Worm (Caenorhabditis elegans) whole organism, young adult: ENCODE results near the gene srh-290.

Source experiments
- B0336.3 ChIP-seq: fragments of 200-800 bp; sonication (Bioruptor generic); IDR thresholded peaks from 2 replicates; pipeline ENCODE4 v1.3.6; 2022; ENCODE audit warnings: missing genetic modification characterization, missing compliant biosample characterization
- F22D6.2 ChIP-seq: sonication (generic microtip); optimal IDR thresholded peaks from 2 replicates; lab custom pipeline; 2016; ENCODE audit warnings: mild to moderate bottlenecking, missing genetic modification characterization, missing compliant biosample characterization
- F23B12.7 ChIP-seq: sonication (generic microtip); optimal IDR thresholded peaks from 2 replicates; lab custom pipeline; 2017; ENCODE audit warnings: missing genetic modification characterization, mild to moderate bottlenecking, missing compliant biosample characterization, antibody characterized with exemption, moderate library complexity; ENCODE audit not compliant: insufficient read depth
- F39B2.1 ChIP-seq: fragments of 200-800 bp; sonication (Bioruptor generic); IDR thresholded peaks from 2 replicates; pipeline ENCODE4 v1.3.6; 2022; ENCODE audit warnings: missing genetic modification reagents, missing genetic modification characterization, missing compliant biosample characterization
- F49E8.2 ChIP-seq: sonication (generic microtip); optimal IDR thresholded peaks from 3 replicates; lab custom pipeline; 2017; ENCODE audit warnings: missing genetic modification characterization, mild to moderate bottlenecking, missing compliant biosample characterization, antibody characterized with exemption, moderate library complexity; ENCODE audit not compliant: insufficient read depth
- F55B11.4 ChIP-seq: sonication (generic microtip); optimal IDR thresholded peaks from 2 replicates; lab custom pipeline; 2016; ENCODE audit warnings: missing compliant biosample characterization, missing genetic modification characterization, borderline replicate concordance; ENCODE audit not compliant: insufficient read depth
- Y56A3A.18 ChIP-seq: fragments of 200-800 bp; sonication (Bioruptor generic); IDR thresholded peaks from 2 replicates; pipeline ENCODE4 v1.3.6; 2022; ENCODE audit warnings: missing genetic modification reagents, missing genetic modification characterization, missing compliant biosample characterization
- Y95B8A.8 ChIP-seq: fragments of 200-800 bp; sonication (Bioruptor generic); IDR thresholded peaks from 2 replicates; pipeline ENCODE4 v1.3.6; 2022; ENCODE audit warnings: missing genetic modification reagents, missing genetic modification characterization, missing compliant biosample characterization
- ZK185.1 ChIP-seq: sonication (generic microtip); optimal IDR thresholded peaks from 2 replicates; lab custom pipeline; 2016; ENCODE audit warnings: mild to moderate bottlenecking, missing genetic modification characterization, missing compliant biosample characterization; ENCODE audit not compliant: poor library complexity, severe bottlenecking
- athp-1 ChIP-seq: sonication (generic microtip); optimal IDR thresholded peaks from 2 replicates; lab custom pipeline; 2017; ENCODE audit warnings: mild to moderate bottlenecking, missing genetic modification characterization, missing compliant biosample characterization
- attf-5 ChIP-seq: fragments of 200-800 bp; sonication (Bioruptor generic); optimal IDR thresholded peaks from 2 replicates; lab custom pipeline; 2018; ENCODE audit warnings: mild to moderate bottlenecking, missing genetic modification characterization, missing compliant biosample characterization
- bed-1 ChIP-seq: fragments of 200-800 bp; sonication (Bioruptor generic); IDR thresholded peaks from 2 replicates; pipeline ENCODE4 v1.3.6; 2022; ENCODE audit warnings: missing genetic modification reagents, missing genetic modification characterization, missing compliant biosample characterization
- bed-2 ChIP-seq: fragments of 200-800 bp; sonication (Bioruptor generic); IDR thresholded peaks from 2 replicates; pipeline ENCODE4 v1.3.6; 2022; ENCODE audit warnings: missing genetic modification reagents, missing genetic modification characterization, missing compliant biosample characterization
- cebp-1 ChIP-seq, 2 experiments: fragments of 200-800 bp in 1 of 2; sonication (Bioruptor generic) in 1 of 2; sonication (generic microtip) in 1 of 2; IDR thresholded peaks in 1 of 2; optimal IDR thresholded peaks in 1 of 2; 2 replicates each; pipeline versions ENCODE4 v1.3.6 to Lab custom; 2017 to 2022; ENCODE audit warnings: missing compliant biosample characterization in 2 of 2, missing genetic modification characterization in 2 of 2, mild to moderate bottlenecking in 1 of 2, missing genetic modification reagents in 1 of 2, moderate library complexity in 1 of 2
- ceh-40 ChIP-seq: fragments of 200-800 bp; sonication (Bioruptor generic); IDR thresholded peaks from 2 replicates; pipeline ENCODE4 v1.3.6; 2022; ENCODE audit warnings: missing genetic modification characterization, missing compliant biosample characterization
- ceh-79 ChIP-seq: sonication (generic microtip); optimal IDR thresholded peaks from 2 replicates; lab custom pipeline; 2017; ENCODE audit warnings: mild to moderate bottlenecking, missing genetic modification characterization, missing compliant biosample characterization
- dpff-1 ChIP-seq: sonication (generic microtip); optimal IDR thresholded peaks from 2 replicates; lab custom pipeline; 2017; ENCODE audit warnings: mild to moderate bottlenecking, missing genetic modification characterization, missing compliant biosample characterization
- efl-1 ChIP-seq: fragments of 150-350 bp; optimal IDR thresholded peaks from 2 replicates; lab custom pipeline; 2014; ENCODE audit warnings: missing biosample characterization, missing genetic modification reagents, missing genetic modification characterization
- egl-44 ChIP-seq: fragments of 200-800 bp; sonication (Bioruptor generic); IDR thresholded peaks from 2 replicates; pipeline ENCODE4 v1.3.6; 2022; ENCODE audit warnings: missing genetic modification reagents, missing genetic modification characterization, missing compliant biosample characterization
- fkh-3 ChIP-seq: sonication (generic microtip); optimal IDR thresholded peaks from 2 replicates; lab custom pipeline; 2016; ENCODE audit warnings: mild to moderate bottlenecking, missing genetic modification characterization, missing compliant biosample characterization
- hlh-12 ChIP-seq: sonication (generic microtip); optimal IDR thresholded peaks from 2 replicates; lab custom pipeline; 2016; ENCODE audit warnings: missing genetic modification characterization, missing compliant biosample characterization
- lag-1 ChIP-seq: fragments of 200-800 bp; sonication (Bioruptor generic); IDR thresholded peaks from 2 replicates; pipeline ENCODE4 v1.3.6; 2022; ENCODE audit warnings: missing genetic modification reagents, missing genetic modification characterization, missing compliant biosample characterization
- lin-35 ChIP-seq, 3 experiments: fragments of 150-350 bp in 2 of 3; sonication (generic microtip) in 1 of 3; optimal IDR thresholded peaks; 2 replicates each; lab custom pipeline; 2014 to 2018; ENCODE audit warnings: missing biosample characterization in 3 of 3, missing genetic modification characterization in 3 of 3, missing genetic modification reagents in 3 of 3
- lir-1 ChIP-seq: fragments of 200-800 bp; sonication (Bioruptor generic); conservative IDR thresholded peaks from 2 replicates; pipeline ENCODE4 v1.3.6; 2022; ENCODE audit warnings: missing genetic modification reagents, missing genetic modification characterization, missing compliant biosample characterization
- mcd-1 ChIP-seq: fragments of 200-800 bp; sonication (Bioruptor generic); IDR thresholded peaks from 2 replicates; pipeline ENCODE4 v1.3.6; 2022; ENCODE audit warnings: missing genetic modification reagents, missing genetic modification characterization, missing compliant biosample characterization
- mel-28 ChIP-seq: sonication (generic microtip); optimal IDR thresholded peaks from 2 replicates; lab custom pipeline; 2016; ENCODE audit warnings: borderline replicate concordance, mild to moderate bottlenecking, missing genetic modification characterization, missing compliant biosample characterization
- nfya-1 ChIP-seq: sonication (generic microtip); optimal IDR thresholded peaks from 2 replicates; lab custom pipeline; 2017; ENCODE audit warnings: antibody characterized with exemption, missing compliant biosample characterization, missing genetic modification characterization, borderline replicate concordance; ENCODE audit not compliant: insufficient read depth
- nfyb-1 ChIP-seq: fragments of 200-800 bp; sonication (Bioruptor generic); IDR thresholded peaks from 2 replicates; pipeline ENCODE4 v1.3.6; 2022; ENCODE audit warnings: missing genetic modification reagents, missing genetic modification characterization, missing compliant biosample characterization
- nhr-80 ChIP-seq: sonication (generic microtip); optimal IDR thresholded peaks from 2 replicates; lab custom pipeline; 2016; ENCODE audit warnings: missing genetic modification characterization, missing compliant biosample characterization
- rpc-1 ChIP-seq, 2 experiments: fragments of 150-350 bp in 1 of 2; sonication (generic microtip) in 1 of 2; optimal IDR thresholded peaks; 2 replicates each; lab custom pipeline; 2014 to 2018; ENCODE audit warnings: missing biosample characterization in 1 of 2, missing genetic modification characterization in 1 of 2, missing genetic modification reagents in 1 of 2, missing genotype in 1 of 2
- sdz-38 ChIP-seq: sonication (generic microtip); optimal IDR thresholded peaks from 2 replicates; lab custom pipeline; 2016; ENCODE audit warnings: missing genotype, missing genetic modification characterization, missing compliant biosample characterization
- snpc-1.3 ChIP-seq: sonication (generic microtip); optimal IDR thresholded peaks from 2 replicates; lab custom pipeline; 2017; ENCODE audit warnings: missing genetic modification characterization, mild to moderate bottlenecking, missing compliant biosample characterization, antibody characterized with exemption, moderate library complexity, missing genotype, missing genetic modification reagents; ENCODE audit not compliant: insufficient read depth
- snpc-4 ChIP-seq, 5 experiments: fragments of 150-350 bp in 1 of 5; sonication (generic microtip) in 4 of 5; optimal IDR thresholded peaks; 2 replicates each; lab custom pipeline; 2014 to 2018; ENCODE audit warnings: missing genetic modification characterization in 5 of 5, missing biosample characterization in 3 of 5, antibody characterized with exemption in 2 of 5, mild to moderate bottlenecking in 2 of 5, missing compliant biosample characterization in 2 of 5, missing genotype in 2 of 5, moderate library complexity in 2 of 5, missing genetic modification reagents in 1 of 5
- sptf-2 ChIP-seq: fragments of 200-800 bp; sonication (Bioruptor generic); optimal IDR thresholded peaks from 2 replicates; lab custom pipeline; 2018; ENCODE audit warnings: mild to moderate bottlenecking, missing genetic modification characterization, missing compliant biosample characterization
- tbp1 ChIP-seq: fragments of 200-800 bp; sonication (Bioruptor generic); optimal IDR thresholded peaks from 2 replicates; lab custom pipeline; 2018; ENCODE audit warnings: mild to moderate bottlenecking, missing genetic modification characterization, missing compliant biosample characterization
- tbx-9 ChIP-seq: sonication (generic microtip); optimal IDR thresholded peaks from 2 replicates; lab custom pipeline; 2016; ENCODE audit warnings: borderline replicate concordance, missing genetic modification characterization, inconsistent platforms, missing compliant biosample characterization

srh-290 gene

DNA sequence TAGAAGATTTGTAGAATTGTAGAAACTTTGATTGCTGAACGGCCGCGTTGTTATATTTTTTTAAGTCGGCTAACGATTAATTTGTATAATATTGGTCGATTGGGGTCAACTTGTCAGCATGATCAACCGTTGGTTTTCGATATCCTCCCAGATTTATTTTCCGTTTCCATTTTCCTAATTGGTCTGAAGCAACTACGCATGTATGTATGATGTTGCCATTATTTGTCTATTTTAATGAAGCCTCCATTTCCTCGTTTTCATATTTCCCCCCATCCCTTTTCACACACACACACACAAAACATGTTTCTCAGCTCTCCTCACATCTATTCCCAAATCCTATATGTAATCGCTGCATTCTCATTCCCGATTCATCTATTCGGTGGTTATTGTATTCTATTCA is 10.2 kb downstream of the srh-290 start, which contains the start of gene srh-287:
Gene srh-287, plus strand, starts transcription at position 301 of the 400 bp plus-strand sequence.
- TF ChIP-seq nfya-1 (tag; lab: Kevin White, UChicago) = no peak
- TF ChIP-seq lir-1 (GFP tag; lab: Robert Waterston, UW) = no peak
- TF ChIP-seq ZK185.1 (tag; lab: Kevin White, UChicago) = no peak

DNA sequence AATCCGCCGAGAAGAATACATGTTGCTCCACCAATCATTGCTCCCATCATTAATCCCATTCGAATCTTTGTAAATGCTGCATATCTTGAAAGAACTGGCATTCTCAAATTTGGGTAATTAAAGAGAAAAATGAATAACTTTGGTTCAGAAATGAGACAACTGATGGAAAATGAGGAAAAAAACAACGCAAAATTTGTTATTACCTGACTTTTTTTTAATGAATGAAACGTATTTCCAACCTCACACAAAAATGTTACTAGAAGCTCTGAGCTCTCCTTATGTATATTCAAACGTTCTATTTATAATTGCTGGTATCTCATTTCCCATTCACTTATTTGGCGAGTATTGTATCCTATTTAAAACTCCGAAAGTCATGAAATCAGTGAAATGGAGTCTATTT is 12.2 kb downstream of the srh-290 start, which contains the start of the genes Y94A7B.11 and srh-292:
Gene Y94A7B.11, minus strand, starts transcription at position 101 of the 400 bp plus-strand sequence.
Gene srh-292, plus strand, starts transcription at position 251 of the 400 bp plus-strand sequence.
- TF ChIP-seq egl-44 (GFP tag; lab: Robert Waterston, UW) = no peak
- no peak for TF ChIP-seq ceh-40 (GFP tag; lab: Robert Waterston, UW)
- no peak for TF ChIP-seq B0336.3 (GFP tag; lab: Robert Waterston, UW)
- no peak for TF ChIP-seq mel-28 (tag; lab: Kevin White, UChicago)
- TF ChIP-seq snpc-1.3 (tag; lab: Kevin White, UChicago) = no peak
- TF ChIP-seq dpff-1 (tag; lab: Kevin White, UChicago) = no peak
- no peak for TF ChIP-seq fkh-3
- TF ChIP-seq F23B12.7 = no peak
- TF ChIP-seq lag-1 (GFP tag; lab: Robert Waterston, UW) = no peak
- TF ChIP-seq nfyb-1 (GFP tag; lab: Robert Waterston, UW) = no peak
- no peak for TF ChIP-seq sptf-2 (GFP tag; lab: Kevin White, UChicago)
- TF ChIP-seq F49E8.2 (tag; lab: Kevin White, UChicago) = no peak
- no peak for TF ChIP-seq tbx-9 (tag; lab: Kevin White, UChicago)
- no peak for TF ChIP-seq hlh-12

DNA sequence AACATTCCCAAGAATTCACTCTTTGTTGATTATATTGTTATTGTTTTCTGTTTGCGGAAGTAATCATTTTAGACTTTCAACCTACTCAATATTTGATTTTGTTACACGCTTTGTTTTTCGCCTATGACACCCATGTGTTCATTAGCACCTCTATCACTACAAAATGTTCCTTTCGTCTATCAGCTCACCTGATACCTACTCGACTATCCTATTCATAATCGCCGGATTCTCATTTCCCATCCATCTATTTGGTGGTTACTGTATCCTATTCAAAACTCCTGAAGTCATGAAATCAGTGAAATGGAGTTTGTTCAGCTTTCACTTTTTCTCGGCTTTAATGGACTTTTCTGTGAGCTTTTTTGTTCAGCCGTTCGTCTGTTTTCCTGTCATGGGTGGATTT is 15.0 kb downstream of the srh-290 start, which contains the start of gene srh-291:
Gene srh-291, plus strand, starts transcription at position 301 of the 400 bp plus-strand sequence.
- no peak for TF ChIP-seq F55B11.4 (tag; lab: Kevin White, UChicago)
- no peak for TF ChIP-seq F39B2.1
- TF ChIP-seq efl-1 = no peak
- TF ChIP-seq F22D6.2 (tag; lab: Kevin White, UChicago) = no peak
- no peak for TF ChIP-seq B0336.3 (GFP tag; lab: Robert Waterston, UW)
- no peak for TF ChIP-seq tbp1 (GFP tag; lab: Kevin White, UChicago)
- TF ChIP-seq bed-2 (GFP tag; lab: Robert Waterston, UW) = no peak
- no peak for TF ChIP-seq nfya-1 (tag; lab: Kevin White, UChicago)
- TF ChIP-seq nhr-80 (tag; lab: Kevin White, UChicago) = no peak
- TF ChIP-seq bed-1 (GFP tag; lab: Robert Waterston, UW) = no peak
- TF ChIP-seq attf-5 (GFP tag; lab: Kevin White, UChicago) = no peak
- TF ChIP-seq rpc-1 (optimal IDR thresholded peaks at IDR 0.05; lab: Kevin White, UChicago) = no peak
- TF ChIP-seq rpc-1 (tag; optimal IDR thresholded peaks at IDR 0.05; lab: Kevin White, UChicago) = no peak

DNA sequence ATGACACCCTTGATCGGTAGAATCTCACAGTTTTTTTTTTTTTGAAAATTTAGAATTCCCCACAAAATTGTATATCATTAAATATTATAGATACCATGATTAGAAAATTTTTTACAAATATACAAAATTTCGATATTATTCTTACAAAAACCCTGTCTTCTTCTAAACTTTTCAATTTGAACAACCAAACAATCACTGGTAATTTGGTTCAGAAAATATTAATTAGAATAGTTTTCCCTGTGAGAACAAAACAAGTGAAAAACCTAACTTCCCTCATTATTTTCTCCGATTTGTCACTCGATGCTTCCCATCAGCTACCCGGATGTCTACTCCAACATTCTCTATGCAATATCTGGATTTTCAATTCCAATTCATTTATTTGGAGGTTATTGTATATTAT is 19.8 kb downstream of the srh-290 start, which contains the start of gene srh-296:
Gene srh-296, plus strand, starts transcription at position 301 of the 400 bp plus-strand sequence.
- TF ChIP-seq athp-1 (tag; lab: Kevin White, UChicago) (no peak), Y95B8A.8 (no peak), snpc-4 (GFP tag; optimal IDR thresholded peaks at IDR 0.05; lab: Kevin White, UChicago) (no peak), snpc-4 (tag; optimal IDR thresholded peaks at IDR 0.05; lab: Kevin White, UChicago) (no peak), ceh-79 (tag; lab: Kevin White, UChicago) (no peak), cebp-1 (GFP tag; IDR thresholded peaks at IDR 0.05; lab: Robert Waterston, UW) (no peak), cebp-1 (tag; optimal IDR thresholded peaks at IDR 0.05; lab: Kevin White, UChicago) (no peak), tbp1 (GFP tag; lab: Kevin White, UChicago) (no peak), lin-35 (GFP tag; optimal IDR thresholded peaks at IDR 0.05; lab: Kevin White, UChicago) (no peak), sdz-38 (tag; lab: Kevin White, UChicago) (no peak), mcd-1 (GFP tag; lab: Robert Waterston, UW) (no peak), efl-1 (no peak), Y56A3A.18 (GFP tag; lab: Robert Waterston, UW) (no peak), egl-44 (GFP tag; lab: Robert Waterston, UW) (no peak)
- TF ChIP-seq, all 124 proteins: peak for 0
